Fruit fly (Drosophila melanogaster): ENCODE data around the gene CG14551.

The CG14551 gene

dm6 chr3R:26017771-26018731 is 44.8 kb downstream of the CG14551 start (continued):
- TF ChIP-seq dati (GFP tag; IDR thresholded peaks at IDR 0.05) (no peak), disco-r (GFP tag; optimal IDR thresholded peaks at IDR 0.05) (no peak), CG30431 (GFP tag; optimal IDR thresholded peaks at IDR 0.05) (peak; percentile 83), Bdp1 (GFP tag; optimal IDR thresholded peaks at IDR 0.05) (no peak), stwl (tag; optimal IDR thresholded peaks at IDR 0.05) (peak; percentile 62), fd64A (GFP tag; optimal IDR thresholded peaks at IDR 0.05) (no peak), CG17612 (GFP tag; IDR thresholded peaks at IDR 0.05) (no peak), insv (GFP tag; optimal IDR thresholded peaks at IDR 0.05) (peak in 1 of 2 experiments; percentile 81), HLH54F (GFP tag; optimal IDR thresholded peaks at IDR 0.05) (no peak), Oaz (GFP tag; IDR thresholded peaks at IDR 0.05) (no peak), CG1233 (GFP tag; optimal IDR thresholded peaks at IDR 0.05) (peak; percentile 86), CG8281 (tag; optimal IDR thresholded peaks at IDR 0.05) (peak; percentile 47), Chrac-16 (GFP tag; optimal IDR thresholded peaks at IDR 0.05) (peak; percentile 76), dm (GFP tag; optimal IDR thresholded peaks at IDR 0.05) (no peak), YL-1 (GFP tag; optimal IDR thresholded peaks at IDR 0.05) (peak; percentile 45), HLH4C (GFP tag; IDR thresholded peaks at IDR 0.05; ENCODE audit: partially characterized antibody) (no peak), Sox102F (GFP tag; optimal IDR thresholded peaks at IDR 0.05) (peak; percentile 82), CoRest (tag; optimal IDR thresholded peaks at IDR 0.05) (peak; percentile 92), grau (tag; optimal IDR thresholded peaks at IDR 0.05) (peak; percentile 82), CG8765 (GFP tag; IDR thresholded peaks at IDR 0.05) (peak; percentile 56; the same call in 1 of the 2 replicates), gro (GFP tag; optimal IDR thresholded peaks at IDR 0.05) (no peak), sisA (GFP tag; IDR thresholded peaks at IDR 0.05) (peak; percentile 42; the same call in 1 of the 2 replicates), lola (GFP tag; optimal IDR thresholded peaks at IDR 0.05) (peak in 1 of 3 experiments; percentile 99), CG13424 (tag; optimal IDR thresholded peaks at IDR 0.05) (peak; percentile 90), D19B (GFP tag; optimal IDR thresholded peaks at IDR 0.05) (no peak), CG12071 (GFP tag; optimal IDR thresholded peaks at IDR 0.05) (no peak), CG17568 (GFP tag; optimal IDR thresholded peaks at IDR 0.05) (peak; percentile 35), crp (GFP tag; optimal IDR thresholded peaks at IDR 0.05) (peak in 1 of 2 experiments; percentile 34), CG17912 (GFP tag; optimal IDR thresholded peaks at IDR 0.05) (no peak), Nf-YC (tag; optimal IDR thresholded peaks at IDR 0.05) (no peak), p53 (GFP tag; optimal IDR thresholded peaks at IDR 0.05) (no peak), CG32772 (GFP tag; IDR thresholded peaks at IDR 0.05) (peak; percentile 61), CG14667 (GFP tag; IDR thresholded peaks at IDR 0.05) (peak; percentile 59), Max (GFP tag; optimal IDR thresholded peaks at IDR 0.05) (peak; percentile 41), wek (GFP tag; optimal IDR thresholded peaks at IDR 0.05) (no peak), CG6683 (GFP tag; optimal IDR thresholded peaks at IDR 0.05) (peak; percentile 10), Oli (tag; optimal IDR thresholded peaks at IDR 0.05) (peak; percentile 88), jigr1 (GFP tag; IDR thresholded peaks at IDR 0.05) (no peak), chm (GFP tag; IDR thresholded peaks at IDR 0.05) (peak; percentile 46; the same call in 1 of the 2 replicates), psq (GFP tag; optimal IDR thresholded peaks at IDR 0.05) (peak; percentile 33), Poxn (GFP tag; IDR thresholded peaks at IDR 0.05) (no peak), CkIIα-i1 (GFP tag; IDR thresholded peaks at IDR 0.05) (no peak), caup (GFP tag; optimal IDR thresholded peaks at IDR 0.05; ENCODE audit: severe bottlenecking) (peak; percentile 19), Camta (GFP tag; optimal IDR thresholded peaks at IDR 0.05) (no peak), gce (GFP tag; IDR thresholded peaks at IDR 0.05) (0 out of 3 replicates have a peak, but pooled peaks have one; percentile 44), CG1603 (tag; optimal IDR thresholded peaks at IDR 0.05) (peak; percentile 41), crol (GFP tag; IDR thresholded peaks at IDR 0.05) (peak; percentile 94), Lhr (GFP tag; optimal IDR thresholded peaks at IDR 0.05) (peak; percentile 79)

Data from whole organism, embryonic.